Worm (Caenorhabditis elegans) whole organism, L1 larva: ENCODE measurements around the gene Y113G7B.15.

Source experiments
- C04F5.9 ChIP-seq: sonication (generic microtip); optimal IDR thresholded peaks from 2 replicates; lab custom pipeline; 2016; ENCODE audit warnings: missing genetic modification characterization, missing compliant biosample characterization
- C16A3.4 ChIP-seq: fragments of 150-350 bp; optimal IDR thresholded peaks from 2 replicates; lab custom pipeline; 2014; ENCODE audit warnings: missing biosample characterization, missing genetic modification characterization
- F16B12.6 ChIP-seq: fragments of 150-350 bp; optimal IDR thresholded peaks from 2 replicates; lab custom pipeline; 2014; ENCODE audit warnings: missing biosample characterization, missing genetic modification characterization
- aha-1 ChIP-seq: fragments of 150-350 bp; optimal IDR thresholded peaks from 2 replicates; lab custom pipeline; 2014; ENCODE audit warnings: missing biosample characterization, missing genetic modification characterization
- alr-1 ChIP-seq: fragments of 200-800 bp; sonication (Bioruptor generic); optimal IDR thresholded peaks from 2 replicates; lab custom pipeline; 2018; ENCODE audit warnings: borderline replicate concordance, mild to moderate bottlenecking, missing genetic modification characterization, missing compliant biosample characterization
- ceh-63 ChIP-seq: fragments of 200-800 bp; sonication (Bioruptor generic); optimal IDR thresholded peaks from 2 replicates; lab custom pipeline; 2018; ENCODE audit warnings: mild to moderate bottlenecking, missing genetic modification characterization, missing compliant biosample characterization
- ceh-8 ChIP-seq: fragments of 200-800 bp; sonication (Bioruptor generic); optimal IDR thresholded peaks from 2 replicates; lab custom pipeline; 2018; ENCODE audit warnings: mild to moderate bottlenecking, missing genetic modification characterization, moderate library complexity, missing compliant biosample characterization
- ceh-82 ChIP-seq, 3 experiments: fragments of 150-350 bp in 1 of 3; sonication (generic microtip) in 2 of 3; optimal IDR thresholded peaks; 2 replicates each; lab custom pipeline; 2014 to 2017; ENCODE audit warnings: missing biosample characterization in 3 of 3, missing genetic modification characterization in 3 of 3
- efl-1 ChIP-seq, 4 experiments: fragments of 150-350 bp; optimal IDR thresholded peaks in 3 of 4; peaks in 1 of 4; 1 replicate in 1 of 4; 2 replicates in 3 of 4; lab custom pipeline; 2014; ENCODE audit warnings: missing biosample characterization in 2 of 4, missing genetic modification characterization in 2 of 4, missing genetic modification reagents in 2 of 4
- egl-13 ChIP-seq: sonication (generic microtip); optimal IDR thresholded peaks from 2 replicates; lab custom pipeline; 2016; ENCODE audit warnings: missing genotype, missing genetic modification reagents, missing genetic modification characterization, missing compliant biosample characterization
- elt-3 ChIP-seq, 6 experiments: fragments of 150-350 bp in 1 of 6; sonication (generic microtip); optimal IDR thresholded peaks; 2 replicates each; lab custom pipeline; 2017 to 2018; ENCODE audit warnings: missing biosample characterization in 6 of 6, missing genetic modification characterization in 6 of 6, inconsistent platforms in 1 of 6
- ets-5 ChIP-seq: fragments of 200-800 bp; sonication (Bioruptor generic); IDR thresholded peaks from 2 replicates; pipeline ENCODE4 v1.3.6; 2022; ENCODE audit warnings: missing genetic modification characterization, missing compliant biosample characterization
- fkh-4 ChIP-seq: sonication (generic microtip); optimal IDR thresholded peaks from 2 replicates; lab custom pipeline; 2016; ENCODE audit warnings: missing compliant biosample characterization, missing genetic modification characterization, borderline replicate concordance
- fos-1 ChIP-seq: fragments of 150-350 bp; optimal IDR thresholded peaks from 2 replicates; lab custom pipeline; 2014; ENCODE audit warnings: missing biosample characterization, missing genetic modification characterization
- grh-1 ChIP-seq: fragments of 200-800 bp; sonication (Bioruptor generic); IDR thresholded peaks from 2 replicates; pipeline ENCODE4 v1.3.6; 2022; ENCODE audit warnings: missing genetic modification reagents, missing genetic modification characterization, missing compliant biosample characterization
- hlh-4 ChIP-seq: sonication (generic microtip); optimal IDR thresholded peaks from 2 replicates; lab custom pipeline; 2016; ENCODE audit warnings: mild to moderate bottlenecking, missing genetic modification characterization, missing compliant biosample characterization
- hpl-2 ChIP-seq: fragments of 150-350 bp; optimal IDR thresholded peaks from 2 replicates; lab custom pipeline; 2014; ENCODE audit warnings: missing biosample characterization, missing genetic modification reagents, missing genetic modification characterization
- irx-1 ChIP-seq: sonication (generic microtip); optimal IDR thresholded peaks from 2 replicates; lab custom pipeline; 2016; ENCODE audit warnings: missing genetic modification characterization, missing compliant biosample characterization
- isw-1 ChIP-seq: fragments of 200-800 bp; sonication (Bioruptor generic); IDR thresholded peaks from 2 replicates; pipeline ENCODE4 v1.3.6; 2022; ENCODE audit warnings: missing genetic modification characterization, missing compliant biosample characterization
- jun-1 ChIP-seq: fragments of 150-350 bp; optimal IDR thresholded peaks from 2 replicates; lab custom pipeline; 2014; ENCODE audit warnings: missing biosample characterization, missing genetic modification reagents, missing genetic modification characterization
- lin-13 ChIP-seq: fragments of 150-350 bp; optimal IDR thresholded peaks from 2 replicates; lab custom pipeline; 2014; ENCODE audit warnings: missing biosample characterization, missing genetic modification reagents, missing genetic modification characterization
- lin-14 ChIP-seq: fragments of 200-800 bp; sonication (Bioruptor generic); optimal IDR thresholded peaks from 2 replicates; lab custom pipeline; 2018; ENCODE audit warnings: mild to moderate bottlenecking, missing genetic modification characterization, moderate library complexity, missing compliant biosample characterization
- lin-15B ChIP-seq: fragments of 150-350 bp; sonication (generic microtip); optimal IDR thresholded peaks from 3 replicates; lab custom pipeline; 2014; ENCODE audit warnings: missing biosample characterization, missing genetic modification characterization
- lin-35 ChIP-seq, 2 experiments: fragments of 150-350 bp; optimal IDR thresholded peaks; 2 replicates each; lab custom pipeline; 2014; ENCODE audit warnings: missing biosample characterization in 2 of 2, missing genetic modification characterization in 2 of 2, missing genetic modification reagents in 2 of 2
- lsy-2 ChIP-seq, 2 experiments: fragments of 150-350 bp; optimal IDR thresholded peaks; 2 replicates each; lab custom pipeline; 2014; ENCODE audit warnings: missing biosample characterization in 2 of 2, missing genetic modification characterization in 2 of 2
- mep-1 ChIP-seq: fragments of 150-350 bp; optimal IDR thresholded peaks from 2 replicates; lab custom pipeline; 2014; ENCODE audit warnings: missing biosample characterization, missing genetic modification characterization
- nhr-11 ChIP-seq: fragments of 150-350 bp; optimal IDR thresholded peaks from 2 replicates; lab custom pipeline; 2014; ENCODE audit warnings: missing biosample characterization, missing genetic modification characterization
- nhr-19 ChIP-seq: fragments of 200-800 bp; sonication (Bioruptor generic); conservative IDR thresholded peaks from 2 replicates; pipeline ENCODE4 v1.3.6; 2022; ENCODE audit warnings: missing genetic modification characterization, missing compliant biosample characterization
- nhr-28 ChIP-seq: fragments of 150-350 bp; optimal IDR thresholded peaks from 2 replicates; lab custom pipeline; 2014; ENCODE audit warnings: missing biosample characterization, missing genetic modification characterization
- nhr-47 ChIP-seq: sonication (generic microtip); optimal IDR thresholded peaks from 2 replicates; lab custom pipeline; 2016; ENCODE audit warnings: mild to moderate bottlenecking, missing genetic modification characterization, moderate library complexity, missing compliant biosample characterization
- nhr-71 ChIP-seq: sonication (generic microtip); optimal IDR thresholded peaks from 2 replicates; lab custom pipeline; 2016; ENCODE audit warnings: mild to moderate bottlenecking, missing genetic modification characterization, moderate library complexity, missing compliant biosample characterization
- nhr-85 ChIP-seq: sonication (generic microtip); peaks from one replicate; lab custom pipeline; 2016; ENCODE audit warnings: missing genetic modification characterization, inconsistent platforms, missing compliant biosample characterization
- nhr-90 ChIP-seq: sonication (generic microtip); optimal IDR thresholded peaks from 2 replicates; lab custom pipeline; 2016; ENCODE audit warnings: mild to moderate bottlenecking, missing genetic modification characterization, missing compliant biosample characterization; ENCODE audit not compliant: poor library complexity
- skn-1 ChIP-seq: fragments of 150-350 bp; optimal IDR thresholded peaks from 2 replicates; lab custom pipeline; 2014; ENCODE audit warnings: missing biosample characterization, missing genetic modification characterization
- sox-4 ChIP-seq: sonication (generic microtip); optimal IDR thresholded peaks from 2 replicates; lab custom pipeline; 2016; ENCODE audit warnings: missing genetic modification characterization, missing compliant biosample characterization
- swsn-7 ChIP-seq: sonication (generic microtip); optimal IDR thresholded peaks from 2 replicates; lab custom pipeline; 2016; ENCODE audit warnings: missing genetic modification characterization, missing compliant biosample characterization
- tbx-2 ChIP-seq: sonication (generic microtip); optimal IDR thresholded peaks from 2 replicates; lab custom pipeline; 2016; ENCODE audit warnings: missing genetic modification characterization, missing compliant biosample characterization
- unc-30 ChIP-seq: sonication (generic microtip); optimal IDR thresholded peaks from 2 replicates; lab custom pipeline; 2017; ENCODE audit warnings: missing biosample characterization, missing genetic modification characterization
- unc-98 ChIP-seq: fragments of 200-800 bp; sonication (Bioruptor generic); IDR thresholded peaks from 2 replicates; pipeline ENCODE4 v1.3.6; 2022; ENCODE audit warnings: missing genetic modification characterization, missing compliant biosample characterization
- vab-15 ChIP-seq: sonication (generic microtip); optimal IDR thresholded peaks from 2 replicates; lab custom pipeline; 2017; ENCODE audit warnings: missing genotype, mild to moderate bottlenecking, missing genetic modification characterization, missing compliant biosample characterization
- zip-4 ChIP-seq: fragments of 200-800 bp; sonication (Bioruptor generic); optimal IDR thresholded peaks from 2 replicates; lab custom pipeline; 2018; ENCODE audit warnings: mild to moderate bottlenecking, missing genetic modification characterization, moderate library complexity, missing compliant biosample characterization

The Y113G7B.15 gene

ce11 chrV:20249438-20250120 is 15.9 kb upstream of the Y113G7B.15 start, which contains the start of gene swsn-1 (continued):
- TF ChIP-seq nhr-71 (tag; lab: Kevin White, UChicago): peak; percentile 74
- peak; percentile 21 for TF ChIP-seq lin-13 (GFP tag; lab: Kevin White, UChicago)
- TF ChIP-seq skn-1 (tag; lab: Kevin White, UChicago): peak; percentile 42
- TF ChIP-seq swsn-7 (tag; lab: Kevin White, UChicago): peak; percentile 65
- TF ChIP-seq ceh-8 (GFP tag; lab: Kevin White, UChicago): no peak
- no peak for TF ChIP-seq sox-4 (tag; lab: Kevin White, UChicago)
- peak; percentile 71 to 83 for TF ChIP-seq efl-1 (optimal IDR thresholded peaks at IDR 0.05; lab: Kevin White, UChicago)
- TF ChIP-seq efl-1 (GFP tag; optimal IDR thresholded peaks at IDR 0.05 in 1 of 2; lab: Kevin White, UChicago): peak; percentile 43 to 94
- TF ChIP-seq ceh-82 (tag; optimal IDR thresholded peaks at IDR 0.05; lab: Kevin White, UChicago): peak; percentile 30 to 68 (median 41)
- TF ChIP-seq irx-1 (tag; lab: Kevin White, UChicago): peak; percentile 27
- TF ChIP-seq unc-30: no peak
- TF ChIP-seq isw-1 (GFP tag; lab: Robert Waterston, UW): peak; percentile 57
- TF ChIP-seq hlh-4 (tag; lab: Kevin White, UChicago): no peak
- peak; percentile 15 for TF ChIP-seq F16B12.6
- TF ChIP-seq nhr-19 (GFP tag; lab: Robert Waterston, UW): peak; percentile 44
- peak; percentile 37 for TF ChIP-seq nhr-90 (tag; lab: Kevin White, UChicago)
- TF ChIP-seq, all 84 proteins: peak for 27

DNA sequence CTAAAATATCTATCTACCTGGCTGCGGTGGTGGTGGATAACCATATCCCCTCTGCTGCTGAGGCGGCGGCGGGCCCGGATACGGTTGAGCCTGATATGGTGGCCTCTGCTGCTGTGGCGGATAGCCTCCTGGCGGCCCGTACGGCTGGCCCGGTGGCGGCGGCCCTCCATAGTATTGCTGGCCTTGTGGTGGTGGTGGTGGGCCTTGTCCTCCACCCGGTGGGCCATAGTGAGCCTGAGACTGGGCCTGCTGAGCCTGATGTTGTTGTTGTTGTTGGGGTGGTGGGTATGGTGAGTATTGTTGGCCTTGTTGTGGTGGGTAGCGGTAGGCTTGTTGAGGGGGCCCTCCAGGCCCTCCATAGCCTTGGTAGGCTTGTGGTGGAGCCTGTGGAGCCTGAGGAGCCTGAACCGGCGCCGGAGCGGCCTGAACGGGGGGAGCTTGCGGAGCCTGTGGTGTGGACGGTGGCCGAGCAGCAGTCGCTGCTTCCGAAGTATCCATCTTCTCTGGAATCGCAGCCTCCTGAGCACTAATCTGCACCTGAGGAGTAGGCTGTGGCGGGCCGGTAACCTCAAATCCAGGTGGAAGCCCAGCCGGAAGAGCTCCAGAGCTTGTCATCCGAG is 7.7 kb upstream of the Y113G7B.15 start:
- TF ChIP-seq C04F5.9 (tag; lab: Kevin White, UChicago) (no peak), unc-98 (no peak), ets-5 (GFP tag; lab: Robert Waterston, UW) (0 out of 2 replicates have a peak, but pooled peaks have one; percentile 63)

DNA sequence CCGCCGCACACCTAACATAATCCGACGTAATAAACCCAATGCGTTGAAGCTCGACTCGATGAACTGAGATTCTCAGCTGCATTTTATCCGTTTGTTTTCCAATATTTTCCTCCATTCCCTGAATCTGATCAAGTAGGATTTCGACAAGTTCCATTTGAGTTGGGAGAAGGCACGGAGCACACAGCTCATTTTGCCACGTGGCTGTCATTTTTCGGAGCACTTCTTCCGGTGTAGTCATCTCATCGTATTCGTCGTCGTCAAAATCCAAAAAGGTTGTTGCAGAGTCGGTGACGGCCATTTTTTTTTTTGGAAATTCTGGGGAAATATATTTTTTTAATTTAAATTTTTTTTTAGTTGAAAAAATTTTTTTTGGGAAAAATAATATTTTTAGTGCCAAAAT is 3.8 kb upstream of the Y113G7B.15 start, which contains the start of gene sld-5:
Gene sld-5 (minus strand): TSS at position 317 of the 400 bp plus-strand sequence.
- TF ChIP-seq egl-13 (tag; lab: Kevin White, UChicago) (no peak), nhr-47 (tag; lab: Kevin White, UChicago) (no peak), jun-1 (tag; lab: Kevin White, UChicago) (no peak), ceh-63 (GFP tag; lab: Kevin White, UChicago) (no peak), zip-4 (no peak), elt-3 (tag; optimal IDR thresholded peaks at IDR 0.05; lab: Kevin White, UChicago) (no peak), vab-15 (tag; lab: Kevin White, UChicago) (no peak), lin-35 (GFP tag; optimal IDR thresholded peaks at IDR 0.05; lab: Kevin White, UChicago) (no peak), lin-15B (tag; lab: Kevin White, UChicago) (no peak)
- TF ChIP-seq, all 84 proteins: peak for 0

ce11 chrV:20235231-20235630 is 1.6 kb upstream of the Y113G7B.15 start:
- TF ChIP-seq ets-5 (GFP tag; lab: Robert Waterston, UW) (no peak), alr-1 (tag; lab: Kevin White, UChicago) (no peak), C16A3.4 (tag; lab: Kevin White, UChicago) (no peak), aha-1 (no peak), fos-1 (tag; lab: Kevin White, UChicago) (no peak), tbx-2 (no peak), fkh-4 (tag; lab: Kevin White, UChicago) (no peak), nhr-11 (tag; lab: Kevin White, UChicago) (no peak), lsy-2 (tag; optimal IDR thresholded peaks at IDR 0.05; lab: Kevin White, UChicago) (no peak), nhr-85 (no peak), nhr-28 (no peak), mep-1 (no peak), lin-14 (GFP tag; lab: Kevin White, UChicago) (no peak), grh-1 (GFP tag; lab: Robert Waterston, UW) (no peak), unc-98 (no peak), vab-15 (tag; lab: Kevin White, UChicago) (no peak), hpl-2 (GFP tag; lab: Kevin White, UChicago) (no peak), lin-13 (GFP tag; lab: Kevin White, UChicago) (no peak), skn-1 (tag; lab: Kevin White, UChicago) (no peak), egl-13 (tag; lab: Kevin White, UChicago) (no peak)
